Fruit fly (Drosophila melanogaster) whole organism, embryonic: ENCODE measurements around the gene CG18266.

Experiments
- Abd-B ChIP-seq: fragments of 200-800 bp; sonication (Bioruptor generic); optimal IDR thresholded peaks from 2 replicates; lab custom pipeline; 2018; ENCODE audit warnings: missing biosample characterization, mild to moderate bottlenecking, missing genetic modification characterization, moderate library complexity
- Asciz ChIP-seq: fragments of 200-800 bp; sonication (Bioruptor generic); optimal IDR thresholded peaks from 2 replicates; lab custom pipeline; 2017; ENCODE audit warnings: missing biosample characterization, mild to moderate bottlenecking, missing genetic modification characterization, missing genetic modification reagents
- Atf6 ChIP-seq: fragments of 200-800 bp; sonication (Bioruptor generic); IDR thresholded peaks from 2 replicates; pipeline ENCODE4 v1.3.6; 2022; ENCODE audit warnings: missing biosample characterization, missing genetic modification characterization
- CG10462 ChIP-seq: fragments of 200-800 bp; sonication (Bioruptor generic); optimal IDR thresholded peaks from 2 replicates; lab custom pipeline; 2016; ENCODE audit warnings: missing biosample characterization, missing genetic modification characterization
- CG10654 ChIP-seq: fragments of 200-800 bp; sonication (Bioruptor generic); optimal IDR thresholded peaks from 2 replicates; lab custom pipeline; 2016; ENCODE audit warnings: missing biosample characterization, missing genetic modification characterization
- CG11085 ChIP-seq: fragments of 200-800 bp; sonication (Bioruptor generic); IDR thresholded peaks from 2 replicates; pipeline ENCODE4 v1.3.6; 2022; ENCODE audit warnings: missing biosample characterization, missing genetic modification characterization
- CG11398 ChIP-seq: fragments of 200-800 bp; sonication (Bioruptor generic); optimal IDR thresholded peaks from 2 replicates; lab custom pipeline; 2016; ENCODE audit warnings: missing biosample characterization, missing genetic modification characterization
- CG12071 ChIP-seq: fragments of 200-800 bp; sonication (Bioruptor generic); optimal IDR thresholded peaks from 3 replicates; lab custom pipeline; 2018; ENCODE audit warnings: missing biosample characterization, mild to moderate bottlenecking, missing genetic modification characterization
- CG12219 ChIP-seq: fragments of 200-800 bp; sonication (Bioruptor generic); optimal IDR thresholded peaks from 3 replicates; lab custom pipeline; 2018; ENCODE audit warnings: missing biosample characterization, mild to moderate bottlenecking, missing genetic modification characterization
- CG13123 ChIP-seq: fragments of 200-800 bp; sonication (Bioruptor generic); optimal IDR thresholded peaks from 2 replicates; lab custom pipeline; 2016; ENCODE audit warnings: missing biosample characterization, missing genetic modification characterization
- CG13287 ChIP-seq: fragments of 200-800 bp; sonication (Bioruptor generic); IDR thresholded peaks from 2 replicates; pipeline ENCODE4 v1.3.6; 2022; ENCODE audit warnings: missing biosample characterization, missing genetic modification characterization; ENCODE audit not compliant: partially characterized antibody
- CG17385 ChIP-seq: fragments of 200-800 bp; sonication (Bioruptor generic); optimal IDR thresholded peaks from 3 replicates; lab custom pipeline; 2018; ENCODE audit warnings: missing biosample characterization, mild to moderate bottlenecking, missing genetic modification characterization
- CG17829 ChIP-seq: fragments of 200-800 bp; optimal IDR thresholded peaks from 2 replicates; lab custom pipeline; 2019; ENCODE audit warnings: missing biosample characterization, mild to moderate bottlenecking, missing genetic modification characterization, moderate library complexity
- CG18599 ChIP-seq: fragments of 200-800 bp; sonication (Bioruptor generic); optimal IDR thresholded peaks from 3 replicates; lab custom pipeline; 2017; ENCODE audit warnings: missing biosample characterization, missing genetic modification characterization, mild to moderate bottlenecking, moderate library complexity, missing genetic modification reagents
- CG31388 ChIP-seq: fragments of 200-800 bp; sonication (Bioruptor generic); optimal IDR thresholded peaks from 2 replicates; lab custom pipeline; 2016; ENCODE audit warnings: missing biosample characterization, missing genetic modification characterization
- CG32767 ChIP-seq: fragments of 200-800 bp; sonication (Bioruptor generic); IDR thresholded peaks from 2 replicates; pipeline ENCODE4 v1.3.6; 2022; ENCODE audit warnings: missing biosample characterization, missing genetic modification characterization
- CG34376 ChIP-seq: fragments of 200-800 bp; sonication (Bioruptor generic); optimal IDR thresholded peaks from 2 replicates; lab custom pipeline; 2018; ENCODE audit warnings: missing biosample characterization, mild to moderate bottlenecking, missing genetic modification characterization
- CG4360 ChIP-seq: fragments of 200-800 bp; sonication (Bioruptor generic); IDR thresholded peaks from 2 replicates; pipeline ENCODE4 v1.3.6; 2022; ENCODE audit warnings: missing biosample characterization, missing genetic modification characterization
- CG43689 ChIP-seq: fragments of 200-800 bp; sonication (Bioruptor generic); IDR thresholded peaks from 2 replicates; pipeline ENCODE4 v1.3.6; 2022; ENCODE audit warnings: missing biosample characterization, missing genetic modification characterization
- CG7372 ChIP-seq: fragments of 200-800 bp; sonication (Bioruptor generic); IDR thresholded peaks from 2 replicates; pipeline ENCODE4 v1.3.6; 2022; ENCODE audit warnings: missing biosample characterization, missing genetic modification characterization
- CG7928 ChIP-seq: fragments of 200-800 bp; sonication (Bioruptor generic); optimal IDR thresholded peaks from 2 replicates; lab custom pipeline; 2017; ENCODE audit warnings: missing biosample characterization, mild to moderate bottlenecking, missing genetic modification characterization
- CG8388 ChIP-seq: fragments of 200-800 bp; sonication (Bioruptor generic); optimal IDR thresholded peaks from 2 replicates; lab custom pipeline; 2019; ENCODE audit warnings: missing biosample characterization, mild to moderate bottlenecking, missing genetic modification characterization, moderate library complexity
- CG9727 ChIP-seq: fragments of 200-800 bp; sonication (Bioruptor generic); optimal IDR thresholded peaks from 3 replicates; lab custom pipeline; 2017; ENCODE audit warnings: missing biosample characterization, mild to moderate bottlenecking, missing genetic modification characterization
- CG9876 ChIP-seq: fragments of 200-800 bp; sonication (Bioruptor generic); optimal IDR thresholded peaks from 2 replicates; lab custom pipeline; 2016; ENCODE audit warnings: missing biosample characterization, missing genetic modification characterization
- CG9932 ChIP-seq: fragments of 200-800 bp; sonication (Bioruptor generic); IDR thresholded peaks from 2 replicates; pipeline ENCODE4 v1.3.6; 2022; ENCODE audit warnings: missing biosample characterization, missing genetic modification characterization
- Dbx ChIP-seq: fragments of 200-800 bp; sonication (Bioruptor generic); IDR thresholded peaks from 3 replicates; pipeline ENCODE4 v1.3.6; 2022; ENCODE audit warnings: missing biosample characterization, missing genetic modification characterization
- Deaf1 ChIP-seq: fragments of 200-800 bp; optimal IDR thresholded peaks from 3 replicates; lab custom pipeline; 2019; ENCODE audit warnings: missing biosample characterization, mild to moderate bottlenecking, missing genetic modification characterization, moderate library complexity
- HLH3B ChIP-seq: fragments of 200-800 bp; sonication (Bioruptor generic); IDR thresholded peaks from 2 replicates; pipeline ENCODE4 v1.3.6; 2022; ENCODE audit warnings: missing biosample characterization, missing genetic modification characterization
- Hr78 ChIP-seq, 2 experiments: fragments of 200-800 bp in 1 of 2; fragments of >200 bp in 1 of 2; sonication (Bioruptor generic) in 1 of 2; optimal IDR thresholded peaks; 2 replicates each; lab custom pipeline; 2017 to 2019; ENCODE audit warnings: missing biosample characterization in 2 of 2, missing genetic modification characterization in 2 of 2, mild to moderate bottlenecking in 1 of 2, moderate library complexity in 1 of 2
- MBD-R2 ChIP-seq: fragments of 200-800 bp; sonication (Bioruptor generic); IDR thresholded peaks from 2 replicates; pipeline ENCODE4 v1.3.6; 2022; ENCODE audit warnings: missing biosample characterization, missing genetic modification characterization
- Neu2 ChIP-seq: fragments of 200-800 bp; sonication (Bioruptor generic); optimal IDR thresholded peaks from 3 replicates; lab custom pipeline; 2016; ENCODE audit warnings: missing biosample characterization, missing genetic modification characterization, borderline replicate concordance
- Opbp ChIP-seq: fragments of 200-800 bp; sonication (Bioruptor generic); IDR thresholded peaks from 3 replicates; pipeline ENCODE4 v1.3.6; 2022; ENCODE audit warnings: missing biosample characterization, missing genetic modification characterization; ENCODE audit not compliant: partially characterized antibody
- Stat92E ChIP-seq, 3 experiments: fragments of >200 bp in 2 of 3; fragments of 200-800 bp in 1 of 3; sonication (Bioruptor generic) in 1 of 3; optimal IDR thresholded peaks; 2 replicates each; lab custom pipeline; 2017 to 2019; ENCODE audit warnings: missing biosample characterization in 3 of 3, missing genetic modification characterization in 3 of 3, mild to moderate bottlenecking in 1 of 3, moderate library complexity in 1 of 3
- Vsx1 ChIP-seq: fragments of 200-800 bp; sonication (Bioruptor generic); optimal IDR thresholded peaks from 2 replicates; lab custom pipeline; 2017; ENCODE audit warnings: missing biosample characterization, mild to moderate bottlenecking, missing genetic modification characterization, missing genetic modification reagents
- ab ChIP-seq: fragments of 200-800 bp; sonication (Bioruptor generic); optimal IDR thresholded peaks from 2 replicates; lab custom pipeline; 2016; ENCODE audit warnings: missing biosample characterization, missing genetic modification characterization
- al ChIP-seq: fragments of 200-800 bp; sonication (Bioruptor generic); IDR thresholded peaks from 2 replicates; pipeline ENCODE4 v1.3.6; 2022; ENCODE audit warnings: missing biosample characterization, missing genetic modification characterization
- bsh ChIP-seq, 2 experiments: fragments of 200-800 bp; sonication (Bioruptor generic); optimal IDR thresholded peaks; 2 replicates each; lab custom pipeline; 2017 to 2018; ENCODE audit warnings: mild to moderate bottlenecking in 2 of 2, missing biosample characterization in 2 of 2, missing genetic modification characterization in 2 of 2, moderate library complexity in 1 of 2
- cas ChIP-seq: fragments of 200-800 bp; sonication (Bioruptor generic); IDR thresholded peaks from 2 replicates; pipeline ENCODE4 v1.3.6; 2022; ENCODE audit warnings: missing biosample characterization, missing genetic modification characterization
- chm ChIP-seq: fragments of 200-800 bp; sonication (Bioruptor generic); IDR thresholded peaks from 2 replicates; pipeline ENCODE4 v1.3.6; 2022; ENCODE audit warnings: missing biosample characterization, missing genetic modification characterization
- gce ChIP-seq: fragments of 200-800 bp; sonication (Bioruptor generic); IDR thresholded peaks from 3 replicates; pipeline ENCODE4 v1.3.6; 2022; ENCODE audit warnings: missing biosample characterization, missing genetic modification characterization
- grn ChIP-seq: fragments of 200-800 bp; sonication (Bioruptor generic); optimal IDR thresholded peaks from 3 replicates; lab custom pipeline; 2017; ENCODE audit warnings: missing biosample characterization, missing genetic modification characterization
- gro ChIP-seq: fragments of 200-800 bp; sonication (Bioruptor generic); optimal IDR thresholded peaks from 2 replicates; lab custom pipeline; 2016; ENCODE audit warnings: missing biosample characterization, missing genetic modification characterization
- her ChIP-seq: fragments of 200-800 bp; sonication (Bioruptor generic); optimal IDR thresholded peaks from 2 replicates; lab custom pipeline; 2016; ENCODE audit warnings: missing biosample characterization, missing genetic modification characterization
- lbe ChIP-seq: fragments of 200-800 bp; sonication (Bioruptor generic); optimal IDR thresholded peaks from 2 replicates; lab custom pipeline; 2016; ENCODE audit warnings: missing biosample characterization, mild to moderate bottlenecking, missing genetic modification characterization
- lov ChIP-seq, 2 experiments: fragments of 200-800 bp in 1 of 2; fragments of >200 bp in 1 of 2; sonication (Bioruptor generic) in 1 of 2; IDR thresholded peaks in 1 of 2; optimal IDR thresholded peaks in 1 of 2; 2 replicates in 1 of 2; 3 replicates in 1 of 2; pipeline versions ENCODE4 v1.3.6 to Lab custom; 2017 to 2022; ENCODE audit warnings: missing biosample characterization in 1 of 2, missing genetic modification characterization in 1 of 2
- luna ChIP-seq: fragments of 200-800 bp; sonication (Bioruptor generic); optimal IDR thresholded peaks from 2 replicates; lab custom pipeline; 2016; ENCODE audit warnings: missing biosample characterization, missing genetic modification characterization
- prd ChIP-seq, 3 experiments: fragments of >200 bp in 2 of 3; fragments of 200-800 bp in 1 of 3; sonication (Bioruptor generic) in 1 of 3; optimal IDR thresholded peaks in 2 of 3; IDR thresholded peaks in 1 of 3; 2 replicates in 2 of 3; 3 replicates in 1 of 3; pipeline versions ENCODE4 v1.3.6 to Lab custom; 2017 to 2022; ENCODE audit warnings: missing biosample characterization in 1 of 3, missing genetic modification characterization in 1 of 3
- salm ChIP-seq: fragments of 200-800 bp; sonication (Bioruptor generic); optimal IDR thresholded peaks from 2 replicates; lab custom pipeline; 2018; ENCODE audit warnings: missing biosample characterization, mild to moderate bottlenecking, missing genetic modification characterization
- seq ChIP-seq: fragments of 200-800 bp; sonication (Bioruptor generic); IDR thresholded peaks from 2 replicates; pipeline ENCODE4 v1.3.6; 2022; ENCODE audit warnings: missing biosample characterization, missing genetic modification characterization
- zfh1 ChIP-seq: fragments of 200-800 bp; sonication (Bioruptor generic); IDR thresholded peaks from 3 replicates; pipeline ENCODE4 v1.3.6; 2022; ENCODE audit warnings: missing biosample characterization, missing genetic modification characterization

The CG18266 gene

dm6 chr2L:5610108-5610507 is 13.5 kb downstream of the CG18266 start (continued):
- no peak for TF ChIP-seq salm (tag; lab: Kevin White, UChicago)
- no peak for TF ChIP-seq CG13123 (GFP tag; lab: Kevin White, UChicago)
- TF ChIP-seq seq, result no peak
- TF ChIP-seq CG17829 (tag; lab: Kevin White, UChicago), result no peak
- peak; percentile 39; the same call in 1 of the 2 replicates for TF ChIP-seq HLH3B
- no peak for TF ChIP-seq CG32767 (GFP tag; lab: Robert Waterston, UW)
- TF ChIP-seq CG7372 (GFP tag; lab: Robert Waterston, UW), result no peak
- no peak for TF ChIP-seq CG10462
- no peak for TF ChIP-seq CG7928 (GFP tag; lab: Kevin White, UChicago)
- peak; percentile 36 for TF ChIP-seq Asciz (GFP tag; lab: Kevin White, UChicago)
- no peak for TF ChIP-seq gro (GFP tag; lab: Kevin White, UChicago)
- no peak for TF ChIP-seq Deaf1 (tag; lab: Kevin White, UChicago)
- TF ChIP-seq bsh (GFP tag; optimal IDR thresholded peaks at IDR 0.05; lab: Kevin White, UChicago), result no peak
- peak; percentile 51 for TF ChIP-seq CG8388 (GFP tag; lab: Kevin White, UChicago)
- no peak for TF ChIP-seq grn
- TF ChIP-seq Abd-B, result peak; percentile 9
- TF ChIP-seq ab (GFP tag; lab: Kevin White, UChicago), result no peak
- TF ChIP-seq CG18599 (GFP tag; lab: Kevin White, UChicago), result peak; percentile 48
- TF ChIP-seq CG34376 (GFP tag; lab: Kevin White, UChicago), result no peak
- no peak for TF ChIP-seq Opbp
- TF ChIP-seq lov (optimal IDR thresholded peaks at IDR 0.05; lab: Kevin White, UChicago), result no peak
- TF ChIP-seq lov (GFP tag; IDR thresholded peaks at IDR 0.05; lab: Robert Waterston, UW), result no peak
- TF ChIP-seq CG11085 (GFP tag; lab: Robert Waterston, UW), result no peak
- TF ChIP-seq Stat92E (GFP tag; optimal IDR thresholded peaks at IDR 0.05; lab: Kevin White, UChicago), result no peak
- peak; percentile 58; the same call in 1 of the 3 replicates for TF ChIP-seq zfh1 (GFP tag; lab: Robert Waterston, UW)
- TF ChIP-seq lbe (GFP tag; lab: Kevin White, UChicago), result no peak
- no peak for TF ChIP-seq her (GFP tag; lab: Kevin White, UChicago)
- TF ChIP-seq Atf6 (GFP tag; lab: Robert Waterston, UW), result no peak
- no peak for TF ChIP-seq CG43689 (GFP tag; lab: Robert Waterston, UW)
- no peak for TF ChIP-seq Neu2 (GFP tag; lab: Kevin White, UChicago)
- no peak for TF ChIP-seq CG12071 (GFP tag; lab: Kevin White, UChicago)
- TF ChIP-seq al, result no peak
- no peak for TF ChIP-seq CG9932
- no peak for TF ChIP-seq CG31388 (GFP tag; lab: Kevin White, UChicago)
- peak; percentile 7 for TF ChIP-seq Vsx1 (GFP tag; lab: Kevin White, UChicago)
- no peak for TF ChIP-seq MBD-R2 (GFP tag; lab: Robert Waterston, UW)
- no peak for TF ChIP-seq gce
- no peak for TF ChIP-seq CG13287 (GFP tag; lab: Robert Waterston, UW)
- TF ChIP-seq CG4360 (GFP tag; lab: Robert Waterston, UW), result no peak
- TF ChIP-seq Dbx (GFP tag; lab: Robert Waterston, UW), result no peak
- no peak for TF ChIP-seq CG10654 (GFP tag; lab: Kevin White, UChicago)
- no peak for TF ChIP-seq CG9876 (GFP tag; lab: Kevin White, UChicago)
- TF ChIP-seq prd (optimal IDR thresholded peaks at IDR 0.05; lab: Kevin White, UChicago), result no peak
- peak; percentile 47; the same call in 2 of the 3 replicates for TF ChIP-seq prd (GFP tag; IDR thresholded peaks at IDR 0.05; lab: Robert Waterston, UW)
- TF ChIP-seq cas, result no peak
- TF ChIP-seq CG17385 (GFP tag; lab: Kevin White, UChicago), result peak; percentile 25
- TF ChIP-seq luna (GFP tag; lab: Kevin White, UChicago), result no peak
- peak; percentile 49 for TF ChIP-seq CG12219
- no peak for TF ChIP-seq CG11398 (GFP tag; lab: Kevin White, UChicago)
- no peak for TF ChIP-seq CG9727 (GFP tag; lab: Kevin White, UChicago)
- TF ChIP-seq Hr78 (GFP tag; optimal IDR thresholded peaks at IDR 0.05; lab: Kevin White, UChicago), result no peak
- TF ChIP-seq chm (GFP tag; lab: Robert Waterston, UW), result no peak
